Worm (Caenorhabditis elegans): Measurements from ENCODE around the gene F53C11.5.

ce11 chrV:13780902-13781301 lies 6.4 kb upstream of the F53C11.5 start:
- TF ChIP-seq him-1 (tag; optimal IDR thresholded peaks at IDR 0.05): no peak
- TF ChIP-seq dao-5 (tag; optimal IDR thresholded peaks at IDR 0.05): no peak
- no peak for TF ChIP-seq W03F9.2 (tag; optimal IDR thresholded peaks at IDR 0.05)

Data from whole organism, L4/young adult.